Fruit fly (Drosophila melanogaster) whole organism, embryonic: ENCODE results near the gene CG9926.

Experiments
- Ada2b ChIP-seq: fragments of 200-800 bp; sonication (Bioruptor generic); IDR thresholded peaks from 2 replicates; pipeline ENCODE4 v1.3.6; 2022; ENCODE audit warnings: missing biosample characterization, missing genetic modification characterization
- Atf-2 ChIP-seq: fragments of 200-800 bp; sonication (Bioruptor generic); optimal IDR thresholded peaks from 2 replicates; lab custom pipeline; 2016; ENCODE audit warnings: missing biosample characterization, missing genetic modification characterization
- Atf3 ChIP-seq: fragments of 200-800 bp; sonication (Bioruptor generic); optimal IDR thresholded peaks from 3 replicates; lab custom pipeline; 2016; ENCODE audit warnings: missing biosample characterization, missing genetic modification characterization
- B-H1 ChIP-seq: fragments of 200-800 bp; sonication (Bioruptor generic); IDR thresholded peaks from 3 replicates; pipeline ENCODE4 v1.3.6; 2022; ENCODE audit warnings: missing biosample characterization, missing genetic modification characterization
- CG10654 ChIP-seq: fragments of 200-800 bp; sonication (Bioruptor generic); optimal IDR thresholded peaks from 2 replicates; lab custom pipeline; 2016; ENCODE audit warnings: missing biosample characterization, missing genetic modification characterization
- CG10979 ChIP-seq: fragments of 200-800 bp; sonication (Bioruptor generic); optimal IDR thresholded peaks from 2 replicates; lab custom pipeline; 2018; ENCODE audit warnings: missing biosample characterization, mild to moderate bottlenecking, missing genetic modification characterization, moderate library complexity
- CG11398 ChIP-seq: fragments of 200-800 bp; sonication (Bioruptor generic); optimal IDR thresholded peaks from 2 replicates; lab custom pipeline; 2016; ENCODE audit warnings: missing biosample characterization, missing genetic modification characterization
- CG12155 ChIP-seq: fragments of 200-800 bp; sonication (Bioruptor generic); optimal IDR thresholded peaks from 3 replicates; lab custom pipeline; 2016; ENCODE audit warnings: missing biosample characterization, missing genetic modification characterization
- CG14050 ChIP-seq: fragments of 200-800 bp; sonication (Bioruptor generic); IDR thresholded peaks from 3 replicates; pipeline ENCODE4 v1.3.6; 2022; ENCODE audit warnings: missing biosample characterization, missing genetic modification characterization
- CG14860 ChIP-seq: fragments of 200-800 bp; sonication (Bioruptor generic); IDR thresholded peaks from 3 replicates; pipeline ENCODE4 v1.3.6; 2022; ENCODE audit warnings: missing biosample characterization, missing genetic modification characterization; ENCODE audit not compliant: partially characterized antibody
- CG15073 ChIP-seq: fragments of 200-800 bp; sonication (Bioruptor generic); optimal IDR thresholded peaks from 2 replicates; lab custom pipeline; 2016; ENCODE audit warnings: missing biosample characterization, missing genetic modification characterization
- CG17328 ChIP-seq: fragments of 200-800 bp; sonication (Bioruptor generic); IDR thresholded peaks from 2 replicates; pipeline ENCODE4 v1.3.6; 2022; ENCODE audit warnings: missing biosample characterization, missing genetic modification characterization
- CG1832 ChIP-seq: fragments of 200-800 bp; sonication (Bioruptor generic); optimal IDR thresholded peaks from 2 replicates; lab custom pipeline; 2017; ENCODE audit warnings: missing biosample characterization, mild to moderate bottlenecking, missing genetic modification characterization, inconsistent platforms
- CG3163 ChIP-seq: fragments of 200-800 bp; sonication (Bioruptor generic); optimal IDR thresholded peaks from 3 replicates; lab custom pipeline; 2016; ENCODE audit warnings: missing biosample characterization, missing genetic modification characterization
- CG4617 ChIP-seq: fragments of 200-800 bp; sonication (Bioruptor generic); optimal IDR thresholded peaks from 3 replicates; lab custom pipeline; 2016; ENCODE audit warnings: missing biosample characterization, missing genetic modification characterization, borderline replicate concordance
- CG6854 ChIP-seq: fragments of 200-800 bp; sonication (Bioruptor generic); optimal IDR thresholded peaks from 3 replicates; lab custom pipeline; 2017; ENCODE audit warnings: missing biosample characterization, mild to moderate bottlenecking, missing genetic modification characterization
- CG8290 ChIP-seq, 3 experiments: fragments of 200-800 bp; sonication (Bioruptor generic); optimal IDR thresholded peaks; 2 replicates each; lab custom pipeline; 2016 to 2019; ENCODE audit warnings: missing biosample characterization in 3 of 3, missing genetic modification characterization in 3 of 3, mild to moderate bottlenecking in 2 of 3, moderate library complexity in 1 of 3
- CG9876 ChIP-seq: fragments of 200-800 bp; sonication (Bioruptor generic); optimal IDR thresholded peaks from 2 replicates; lab custom pipeline; 2016; ENCODE audit warnings: missing biosample characterization, missing genetic modification characterization
- Dek ChIP-seq: fragments of 200-800 bp; sonication (Bioruptor generic); optimal IDR thresholded peaks from 3 replicates; lab custom pipeline; 2019; ENCODE audit warnings: missing biosample characterization, mild to moderate bottlenecking, missing genetic modification characterization, moderate library complexity
- Dref ChIP-seq: fragments of 200-800 bp; sonication (Bioruptor generic); IDR thresholded peaks from 2 replicates; pipeline ENCODE4 v1.3.6; 2022; ENCODE audit warnings: missing biosample characterization, missing genetic modification characterization
- E2f2 ChIP-seq: fragments of 200-800 bp; sonication (Bioruptor generic); IDR thresholded peaks from 2 replicates; pipeline ENCODE4 v1.3.6; 2022; ENCODE audit warnings: missing biosample characterization, missing genetic modification characterization
- Ets65A ChIP-seq: fragments of 200-800 bp; sonication (Bioruptor generic); peaks from one replicate; lab custom pipeline; 2016; ENCODE audit warnings: missing biosample characterization, missing genetic modification characterization
- Fer1 ChIP-seq: fragments of 200-800 bp; sonication (Bioruptor generic); optimal IDR thresholded peaks from 2 replicates; lab custom pipeline; 2017; ENCODE audit warnings: missing biosample characterization, mild to moderate bottlenecking, missing genetic modification characterization
- Hmx ChIP-seq: fragments of 200-800 bp; sonication (Bioruptor generic); optimal IDR thresholded peaks from 2 replicates; lab custom pipeline; 2016; ENCODE audit warnings: missing biosample characterization, missing genetic modification characterization
- Hr3 ChIP-seq: fragments of 200-800 bp; sonication (Bioruptor generic); optimal IDR thresholded peaks from 3 replicates; lab custom pipeline; 2016; ENCODE audit warnings: missing biosample characterization, missing genetic modification characterization
- Hsf ChIP-seq: fragments of 200-800 bp; sonication (Bioruptor generic); optimal IDR thresholded peaks from 3 replicates; lab custom pipeline; 2016; ENCODE audit warnings: missing biosample characterization, missing genetic modification characterization
- MESR4 ChIP-seq: fragments of 200-800 bp; sonication (Bioruptor generic); optimal IDR thresholded peaks from 2 replicates; lab custom pipeline; 2018; ENCODE audit warnings: missing biosample characterization, mild to moderate bottlenecking, missing genetic modification characterization, moderate library complexity
- Max ChIP-seq: fragments of 200-800 bp; sonication (Bioruptor generic); optimal IDR thresholded peaks from 2 replicates; lab custom pipeline; 2016; ENCODE audit warnings: missing biosample characterization, mild to moderate bottlenecking, missing genetic modification characterization
- Rfx ChIP-seq: fragments of 200-800 bp; sonication (Bioruptor generic); IDR thresholded peaks from 2 replicates; pipeline ENCODE4 v1.3.6; 2022; ENCODE audit warnings: missing biosample characterization, missing genetic modification characterization
- Usf ChIP-seq: fragments of 200-800 bp; sonication (Bioruptor generic); optimal IDR thresholded peaks from 2 replicates; lab custom pipeline; 2017; ENCODE audit warnings: missing genotype, missing biosample characterization, missing genetic modification characterization
- amos ChIP-seq: fragments of 200-800 bp; sonication (Bioruptor generic); IDR thresholded peaks from 2 replicates; pipeline ENCODE4 v1.3.6; 2022; ENCODE audit warnings: missing biosample characterization, missing genetic modification characterization; ENCODE audit not compliant: partially characterized antibody
- ato ChIP-seq: fragments of 200-800 bp; sonication (Bioruptor generic); IDR thresholded peaks from 2 replicates; pipeline ENCODE4 v1.3.6; 2022; ENCODE audit warnings: missing biosample characterization, missing genetic modification characterization; ENCODE audit not compliant: partially characterized antibody
- dmrt11E ChIP-seq: fragments of 200-800 bp; sonication (Bioruptor generic); optimal IDR thresholded peaks from 3 replicates; lab custom pipeline; 2018; ENCODE audit warnings: missing biosample characterization, mild to moderate bottlenecking, missing genetic modification characterization, moderate library complexity
- eve ChIP-seq, 2 experiments: fragments of >200 bp; optimal IDR thresholded peaks; 2 replicates each; lab custom pipeline; 2017; ENCODE audit warnings: missing biosample characterization in 2 of 2, missing genetic modification characterization in 2 of 2
- eyg ChIP-seq: fragments of 200-800 bp; sonication (Bioruptor generic); optimal IDR thresholded peaks from 3 replicates; lab custom pipeline; 2016; ENCODE audit warnings: missing biosample characterization, missing genetic modification characterization
- insv ChIP-seq, 2 experiments: fragments of 200-800 bp; sonication (Bioruptor generic); optimal IDR thresholded peaks; 3 replicates each; lab custom pipeline; 2016 to 2018; ENCODE audit warnings: missing biosample characterization in 2 of 2, missing genetic modification characterization in 2 of 2
- org-1 ChIP-seq: fragments of 200-800 bp; sonication (Bioruptor generic); optimal IDR thresholded peaks from 2 replicates; lab custom pipeline; 2017; ENCODE audit warnings: missing biosample characterization, missing genetic modification characterization
- pita ChIP-seq: fragments of 200-800 bp; sonication (Bioruptor generic); optimal IDR thresholded peaks from 2 replicates; lab custom pipeline; 2017; ENCODE audit warnings: missing biosample characterization, mild to moderate bottlenecking, missing genetic modification characterization
- pros ChIP-seq: fragments of 200-800 bp; sonication (Bioruptor generic); optimal IDR thresholded peaks from 3 replicates; lab custom pipeline; 2019; ENCODE audit warnings: missing biosample characterization, mild to moderate bottlenecking, missing genetic modification characterization, moderate library complexity
- pum ChIP-seq: fragments of 200-800 bp; sonication (Bioruptor generic); optimal IDR thresholded peaks from 2 replicates; lab custom pipeline; 2016; ENCODE audit warnings: missing biosample characterization, missing genetic modification characterization
- shn ChIP-seq: fragments of 200-800 bp; sonication (Bioruptor generic); optimal IDR thresholded peaks from 3 replicates; lab custom pipeline; 2016; ENCODE audit warnings: missing biosample characterization, missing genetic modification characterization
- sna ChIP-seq: fragments of 200-800 bp; sonication (Bioruptor generic); IDR thresholded peaks from 2 replicates; pipeline ENCODE4 v1.3.6; 2022; ENCODE audit warnings: missing biosample characterization, missing genetic modification characterization; ENCODE audit not compliant: partially characterized antibody
- so ChIP-seq: fragments of 200-800 bp; sonication (Bioruptor generic); IDR thresholded peaks from 3 replicates; pipeline ENCODE4 v1.3.6; 2022; ENCODE audit warnings: missing biosample characterization, missing genetic modification characterization
- tll ChIP-seq, 2 experiments: fragments of 200-800 bp in 1 of 2; fragments of >200 bp in 1 of 2; sonication (Bioruptor generic) in 1 of 2; optimal IDR thresholded peaks; 2 replicates each; lab custom pipeline; 2017 to 2019; ENCODE audit warnings: missing biosample characterization in 2 of 2, missing genetic modification characterization in 2 of 2, mild to moderate bottlenecking in 1 of 2, moderate library complexity in 1 of 2
- toy ChIP-seq: fragments of 200-800 bp; sonication (Bioruptor generic); IDR thresholded peaks from 2 replicates; pipeline ENCODE4 v1.3.6; 2022; ENCODE audit warnings: missing biosample characterization, missing genetic modification characterization

The CG9926 gene

dm6 chr3R:13983272-13984032 is 32.5 kb upstream of the CG9926 start (continued):
- TF ChIP-seq pum (GFP tag; lab: Kevin White, UChicago) (peak; percentile 93), insv (GFP tag; optimal IDR thresholded peaks at IDR 0.05; lab: Kevin White, UChicago) (peak; percentile 3 to 82), Fer1 (GFP tag; lab: Kevin White, UChicago) (peak; percentile 95), Ets65A (GFP tag; lab: Kevin White, UChicago) (peak; percentile 97), Dref (GFP tag; lab: Robert Waterston, UW) (no peak), tll (GFP tag; optimal IDR thresholded peaks at IDR 0.05; lab: Kevin White, UChicago) (peak; percentile 2 to 18), CG11398 (GFP tag; lab: Kevin White, UChicago) (peak; percentile 89), MESR4 (GFP tag; lab: Kevin White, UChicago) (peak; percentile 59), CG10654 (GFP tag; lab: Kevin White, UChicago) (peak; percentile 92), CG17328 (GFP tag; lab: Robert Waterston, UW) (peak; percentile 87), sna (GFP tag; lab: Robert Waterston, UW) (no peak; the same call in 1 of the 2 replicates), org-1 (GFP tag; lab: Kevin White, UChicago) (peak; percentile 96), shn (peak; percentile 96), so (peak; percentile 91), CG10979 (tag; lab: Kevin White, UChicago) (peak; percentile 92), CG9876 (peak; percentile 90), Atf3 (peak; percentile 90), eve (GFP tag; optimal IDR thresholded peaks at IDR 0.05; lab: Kevin White, UChicago) (peak in 1 of 2 experiments; percentile 98), Hmx (GFP tag; lab: Kevin White, UChicago) (peak; percentile 80), eyg (GFP tag; lab: Kevin White, UChicago) (peak; percentile 89), CG14050 (GFP tag; lab: Robert Waterston, UW) (peak; percentile 82), Rfx (peak; percentile 91), Atf-2 (GFP tag; lab: Kevin White, UChicago) (peak; percentile 91), CG12155 (GFP tag; lab: Kevin White, UChicago) (peak; percentile 92), Hr3 (peak; percentile 95), E2f2 (GFP tag; lab: Robert Waterston, UW) (peak; percentile 73), Dek (tag; lab: Kevin White, UChicago) (peak; percentile 91), Usf (GFP tag; lab: Kevin White, UChicago) (peak; percentile 83), toy (GFP tag; lab: Robert Waterston, UW) (0 out of 2 replicates have a peak, but pooled peaks have one; percentile 31), CG8290 (GFP tag; optimal IDR thresholded peaks at IDR 0.05; lab: Kevin White, UChicago) (peak; percentile 88), CG8290 (tag; optimal IDR thresholded peaks at IDR 0.05; lab: Kevin White, UChicago) (peak; percentile 79 to 95), ato (peak; percentile 27; the same call in 1 of the 2 replicates), pros (GFP tag; lab: Kevin White, UChicago) (peak; percentile 73), Ada2b (GFP tag; lab: Robert Waterston, UW) (peak; percentile 91), pita (GFP tag; lab: Kevin White, UChicago) (no peak), CG4617 (GFP tag; lab: Kevin White, UChicago) (peak; percentile 76), Max (GFP tag; lab: Kevin White, UChicago) (peak; percentile 91), CG6854 (GFP tag; lab: Kevin White, UChicago) (peak; percentile 88), amos (GFP tag; lab: Robert Waterston, UW) (peak; percentile 51; the same call in 1 of the 2 replicates), dmrt11E (tag; lab: Kevin White, UChicago) (peak; percentile 87), CG14860 (no peak), CG1832 (GFP tag; lab: Kevin White, UChicago) (peak; percentile 85), CG15073 (no peak), Hsf (GFP tag; lab: Kevin White, UChicago) (peak; percentile 94), B-H1 (GFP tag; lab: Robert Waterston, UW) (peak; percentile 81), CG3163 (GFP tag; lab: Kevin White, UChicago) (peak; percentile 82)
